Worm (Caenorhabditis elegans) whole organism, dauer: Measurements from ENCODE around the gene mob-4.

Experiments used
- unc-62 ChIP-seq: sonication (generic microtip); optimal IDR thresholded peaks from 2 replicates; lab custom pipeline; 2017; ENCODE audit warnings: missing biosample characterization, missing genetic modification reagents, missing genetic modification characterization

The mob-4 gene

DNA sequence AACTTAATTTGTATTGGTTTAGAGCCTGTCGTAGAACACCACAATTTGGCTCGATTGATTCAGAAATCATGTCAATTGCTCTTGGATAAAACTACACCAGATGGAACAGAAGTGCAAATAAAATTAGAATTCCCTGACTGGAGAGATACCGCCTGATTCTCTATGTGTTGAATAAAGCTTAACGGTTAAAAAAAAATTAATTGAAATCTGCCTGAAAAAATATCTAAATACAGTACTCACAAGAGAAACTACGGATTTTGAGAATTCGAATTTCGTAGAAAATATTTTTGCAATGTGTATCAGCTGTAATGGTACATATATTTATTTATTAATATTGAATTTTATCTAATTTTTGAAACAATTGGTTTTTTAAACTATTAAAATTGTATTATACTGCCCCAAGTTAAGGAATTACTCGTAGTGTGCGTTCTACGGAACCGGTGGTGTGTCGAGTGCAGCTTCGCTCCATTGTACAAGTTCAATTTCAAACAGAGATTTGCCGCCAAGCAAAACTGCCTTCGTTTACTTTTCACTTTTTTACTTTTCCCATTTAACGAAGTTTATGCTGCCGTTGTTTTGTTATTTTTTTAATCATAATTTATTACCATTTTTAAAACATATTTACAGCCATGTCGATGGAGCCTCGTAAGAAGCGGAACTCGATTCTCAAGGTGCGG, 25.2 kb downstream of the mob-4 start, which contains the start of gene knl-1:
Gene knl-1, plus strand, starts transcription at position 626 of the 677 bp plus-strand sequence.
- no peak for TF ChIP-seq unc-62 (GFP tag; lab: Kevin White, UChicago)

DNA sequence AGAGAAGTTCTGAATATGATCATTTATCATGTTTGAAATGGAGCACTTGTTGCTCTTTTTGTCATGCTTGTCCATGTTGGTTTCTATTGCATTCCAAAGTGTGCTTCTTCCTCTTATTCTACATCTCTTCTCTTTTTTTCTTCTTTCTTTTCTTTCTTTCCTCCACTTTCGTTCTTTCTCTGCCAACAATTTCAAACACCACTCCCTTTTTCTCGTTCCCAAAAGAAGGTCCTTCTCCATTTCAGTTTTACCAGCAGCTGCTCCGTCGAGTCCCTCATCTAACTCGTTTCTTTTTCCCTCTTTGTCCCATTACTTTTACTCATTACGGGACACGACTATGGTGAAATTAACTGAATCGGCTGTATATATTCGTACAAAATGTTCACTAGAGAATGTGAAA, 30.0 kb downstream of the mob-4 start, which contains the start of gene F09G8.5:
Gene F09G8.5, plus strand, starts transcription at position 38 of the 400 bp plus-strand sequence.
- TF ChIP-seq unc-62 (GFP tag; lab: Kevin White, UChicago), result no peak

DNA sequence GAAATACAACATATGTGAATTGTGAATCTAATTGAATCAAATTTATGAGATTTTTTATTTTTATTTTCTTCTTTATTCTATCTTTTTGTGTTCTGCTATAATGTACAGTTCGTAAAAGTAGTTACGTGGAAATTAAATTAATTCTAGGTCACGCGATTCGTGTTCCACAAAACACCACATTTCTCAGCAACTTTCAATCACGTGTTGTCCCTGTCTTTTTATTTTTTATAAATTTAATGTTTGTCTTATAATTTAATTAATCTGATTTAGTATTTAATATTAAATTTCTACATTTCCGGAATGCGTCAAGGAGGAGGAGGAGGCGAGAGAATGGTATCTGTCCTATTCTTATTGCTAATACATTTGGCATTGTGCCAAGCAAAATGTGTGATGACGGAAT, 33.1 kb downstream of the mob-4 start, which contains the start of gene ncr-2:
Gene ncr-2, plus strand, starts transcription at position 301 of the 400 bp plus-strand sequence.
- TF ChIP-seq unc-62 (GFP tag; lab: Kevin White, UChicago), result no peak

DNA sequence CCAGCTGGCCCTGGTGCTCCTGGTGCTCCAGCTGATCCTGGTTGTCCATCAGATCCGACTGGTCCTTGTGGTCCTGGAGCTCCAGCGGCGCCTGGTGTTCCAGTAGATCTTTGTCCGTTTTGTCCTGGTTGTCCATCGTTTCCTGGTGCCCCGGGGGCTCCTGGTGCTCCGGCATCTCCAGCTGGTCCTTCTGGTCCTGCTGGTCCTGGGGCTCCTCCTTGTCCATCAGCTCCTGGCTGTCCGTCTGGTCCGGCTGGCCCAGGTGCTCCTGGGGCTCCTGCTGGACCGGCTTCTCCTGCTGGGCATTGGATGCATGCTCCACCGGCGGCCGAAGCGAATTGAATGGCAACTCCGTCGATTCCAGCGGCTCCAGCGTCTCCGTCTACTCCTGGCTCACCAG, 37.7 kb downstream of the mob-4 start:
- no peak for TF ChIP-seq unc-62 (GFP tag; lab: Kevin White, UChicago)

DNA sequence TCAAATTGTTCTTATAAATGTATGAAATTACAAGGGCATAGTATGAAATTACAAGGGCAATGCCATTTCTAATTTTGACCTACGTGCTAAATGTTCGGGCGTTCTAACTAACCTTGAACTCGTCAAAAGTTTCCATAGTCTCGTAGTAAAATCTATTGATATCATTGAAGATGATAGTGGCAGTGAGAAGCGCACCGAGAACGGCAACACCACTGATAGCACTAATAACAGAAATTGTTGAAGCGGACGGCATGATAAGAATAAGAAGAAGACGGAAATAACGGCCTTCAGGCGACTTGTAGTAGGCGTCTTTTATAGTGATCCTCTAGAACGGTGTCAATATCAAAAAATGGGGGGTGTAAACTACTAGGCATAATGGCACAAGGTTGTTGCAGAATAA, 38.5 kb downstream of the mob-4 start, which contains the start of gene col-91:
Gene col-91, minus strand, starts transcription at position 288 of the 400 bp plus-strand sequence.
- no peak for TF ChIP-seq unc-62 (GFP tag; lab: Kevin White, UChicago)

DNA sequence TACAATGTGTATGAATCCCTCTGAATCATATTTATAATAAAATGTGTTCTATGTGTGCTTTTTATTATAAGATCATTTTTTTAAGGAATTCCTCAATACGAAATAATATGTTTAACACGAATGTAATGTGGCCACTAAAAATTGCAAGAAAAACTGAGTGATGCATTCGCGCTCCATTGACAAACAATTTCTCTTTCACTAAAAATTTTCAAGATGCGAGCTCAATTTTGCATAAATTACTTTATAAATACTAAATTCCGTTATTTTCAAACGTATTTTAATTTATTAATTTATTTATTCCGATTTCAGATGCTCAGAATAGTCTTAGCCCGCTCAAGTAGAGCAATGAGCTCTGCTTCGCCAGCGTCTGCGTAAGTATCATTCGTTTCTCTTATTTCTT, 40.9 kb downstream of the mob-4 start, which contains the start of gene mrps-9:
Gene mrps-9, plus strand, starts transcription at position 310 of the 400 bp plus-strand sequence.
- TF ChIP-seq unc-62 (GFP tag; lab: Kevin White, UChicago), result no peak

DNA sequence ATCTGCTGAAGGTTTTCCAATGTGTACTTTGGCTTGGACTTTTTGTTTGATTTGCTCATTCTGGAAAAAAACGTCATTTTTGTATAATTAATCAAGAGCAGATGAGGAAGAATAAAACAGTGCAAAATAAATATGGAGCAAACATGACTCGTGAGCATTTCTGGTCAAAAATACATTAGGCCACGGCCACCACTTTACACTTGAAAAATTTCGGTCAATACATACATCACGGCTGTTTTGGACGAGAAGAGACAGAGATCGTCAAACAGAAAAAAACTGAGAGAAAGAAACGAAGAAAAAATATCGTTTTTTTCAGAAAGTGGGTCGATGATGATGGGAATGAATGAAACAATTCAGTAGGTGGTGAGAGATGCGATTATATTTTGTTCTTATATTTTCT, 43.4 kb downstream of the mob-4 start, which contains the start of the genes F09G8.7 and crn-7:
Gene F09G8.7, minus strand, starts transcription at position 60 of the 400 bp plus-strand sequence.
Gene crn-7, plus strand, starts transcription at position 236 of the 400 bp plus-strand sequence.
- TF ChIP-seq unc-62 (GFP tag; lab: Kevin White, UChicago), result no peak

DNA sequence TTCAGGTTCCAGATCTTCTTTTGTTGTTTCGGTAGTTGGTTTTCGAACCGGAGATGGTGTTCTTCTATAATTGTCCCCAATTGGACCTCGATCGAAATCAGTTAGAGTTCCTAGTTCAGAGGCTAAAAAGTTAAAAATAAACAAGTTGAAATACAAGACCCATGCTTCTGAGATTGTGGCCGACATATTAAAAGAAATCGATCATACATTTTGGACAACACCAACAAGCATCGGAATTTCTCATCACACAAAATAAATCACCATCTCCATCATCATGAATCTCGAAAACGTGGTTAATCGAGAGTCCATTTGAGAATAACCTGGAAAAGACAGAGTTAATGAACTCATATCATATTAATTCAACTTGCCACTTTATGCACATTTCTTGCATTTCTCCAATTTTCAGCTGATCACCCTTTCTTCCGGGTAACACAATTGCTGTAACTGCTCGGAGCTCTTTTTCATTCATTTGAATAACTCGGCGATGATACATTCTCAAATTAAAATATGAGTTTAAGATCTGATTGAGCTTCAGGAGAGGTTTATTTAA, 46.9 kb downstream of the mob-4 start, which contains the start of the genes mps-4 and F09G8.10:
Gene mps-4, minus strand, starts transcription at position 101 of the 550 bp plus-strand sequence.
Gene F09G8.10, minus strand, starts transcription at position 500 of the 550 bp plus-strand sequence.
- no peak for TF ChIP-seq unc-62 (GFP tag; lab: Kevin White, UChicago)

DNA sequence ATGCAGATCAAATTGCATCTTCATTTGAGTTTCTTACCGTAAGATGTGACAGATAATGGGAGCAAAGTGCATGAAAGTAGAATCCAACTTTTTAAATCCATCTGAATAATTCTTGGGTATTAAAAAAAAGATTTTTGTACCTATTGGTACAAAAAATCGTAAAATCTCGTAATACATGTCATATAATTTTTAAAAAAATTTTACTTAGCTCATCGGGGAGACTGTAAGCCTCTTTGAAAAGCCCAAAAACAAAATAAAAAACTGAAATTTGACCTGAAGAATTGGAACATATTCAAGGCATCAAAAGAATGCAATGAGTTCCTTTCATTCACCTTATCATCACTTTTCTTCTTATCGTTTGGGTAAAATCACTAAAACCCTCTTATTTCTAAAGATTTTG, 51.0 kb downstream of the mob-4 start, which contains the start of gene clec-160:
Gene clec-160, minus strand, starts transcription at position 101 of the 400 bp plus-strand sequence.
- no peak for TF ChIP-seq unc-62 (GFP tag; lab: Kevin White, UChicago)
